Worm (Caenorhabditis elegans) whole organism, L4/young adult: ENCODE data around the gene mnat-1.

Source experiments
- dao-5 ChIP-seq: sonication (generic microtip); optimal IDR thresholded peaks from 2 replicates; lab custom pipeline; 2016; ENCODE audit warnings: missing genotype, missing genetic modification characterization, moderate library complexity, missing compliant biosample characterization
- him-1 ChIP-seq: sonication (generic microtip); optimal IDR thresholded peaks from 2 replicates; lab custom pipeline; 2016; ENCODE audit warnings: missing genotype, missing genetic modification reagents, missing genetic modification characterization, missing compliant biosample characterization

DNA sequence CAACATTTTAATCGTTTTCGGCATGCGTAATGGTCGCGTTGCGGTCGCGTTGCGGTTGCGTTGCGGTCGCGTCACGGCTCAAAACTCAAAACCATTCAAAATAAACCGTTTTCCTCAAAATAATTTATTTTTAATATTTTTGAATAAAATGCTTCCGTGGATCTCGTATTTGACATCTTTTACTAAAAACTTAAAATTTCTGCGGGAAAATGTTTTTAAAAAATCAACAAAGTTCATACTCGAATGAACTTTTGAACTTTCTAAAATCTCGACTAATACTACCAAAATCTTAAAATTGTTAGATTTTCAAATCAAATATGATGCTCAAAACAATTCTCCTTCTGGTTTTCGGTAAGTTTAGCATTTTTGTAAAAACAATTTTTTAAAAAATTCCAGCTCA lies 3.2 kb upstream of the mnat-1 start, which contains the start of gene F53G2.2:
- TF ChIP-seq him-1 (tag; lab: Kevin White, UChicago): no peak
- TF ChIP-seq dao-5 (tag; lab: Kevin White, UChicago): no peak
